Worm (Caenorhabditis elegans) whole organism, midembryonic: ENCODE data around the gene praf-3.

Experiments
- T22C8.4 ChIP-seq: fragments of 200-800 bp; sonication (Bioruptor generic); IDR thresholded peaks from 2 replicates; pipeline ENCODE4 v1.3.6; 2022; ENCODE audit warnings: missing genetic modification characterization, missing compliant biosample characterization
- cog-1 ChIP-seq: sonication (generic microtip); optimal IDR thresholded peaks from 2 replicates; lab custom pipeline; 2016; ENCODE audit warnings: missing genetic modification characterization, missing compliant biosample characterization
- flt-1 ChIP-seq: fragments of 200-800 bp; sonication (Bioruptor generic); IDR thresholded peaks from 2 replicates; pipeline ENCODE4 v1.3.6; 2022; ENCODE audit warnings: missing genetic modification characterization, missing compliant biosample characterization
- klf-2 ChIP-seq: fragments of 200-800 bp; sonication (Bioruptor generic); conservative IDR thresholded peaks from 2 replicates; pipeline ENCODE4 v1.3.6; 2022; ENCODE audit warnings: missing genetic modification reagents, missing genetic modification characterization, missing compliant biosample characterization
- med-1 ChIP-seq: sonication (generic microtip); optimal IDR thresholded peaks from 2 replicates; lab custom pipeline; 2017; ENCODE audit warnings: missing genetic modification characterization, mild to moderate bottlenecking, missing compliant biosample characterization, antibody characterized with exemption, missing genetic modification reagents; ENCODE audit not compliant: insufficient read depth
- ref-1 ChIP-seq: fragments of 200-800 bp; sonication (Bioruptor generic); conservative IDR thresholded peaks from 2 replicates; pipeline ENCODE4 v1.3.6; 2022; ENCODE audit warnings: missing genetic modification reagents, missing genetic modification characterization, missing compliant biosample characterization
- tab-1 ChIP-seq: fragments of 200-800 bp; sonication (Bioruptor generic); IDR thresholded peaks from 2 replicates; pipeline ENCODE4 v1.3.6; 2022; ENCODE audit warnings: missing genetic modification characterization, missing compliant biosample characterization
- ztf-23 ChIP-seq: fragments of 200-800 bp; sonication (Bioruptor generic); IDR thresholded peaks from 2 replicates; pipeline ENCODE4 v1.3.6; 2022; ENCODE audit warnings: missing genetic modification reagents, missing genetic modification characterization, missing compliant biosample characterization
- ztf-29 ChIP-seq: fragments of 200-800 bp; sonication (Bioruptor generic); IDR thresholded peaks from 2 replicates; pipeline ENCODE4 v1.3.6; 2022; ENCODE audit warnings: missing genetic modification reagents, missing genetic modification characterization, missing compliant biosample characterization

The praf-3 gene

DNA sequence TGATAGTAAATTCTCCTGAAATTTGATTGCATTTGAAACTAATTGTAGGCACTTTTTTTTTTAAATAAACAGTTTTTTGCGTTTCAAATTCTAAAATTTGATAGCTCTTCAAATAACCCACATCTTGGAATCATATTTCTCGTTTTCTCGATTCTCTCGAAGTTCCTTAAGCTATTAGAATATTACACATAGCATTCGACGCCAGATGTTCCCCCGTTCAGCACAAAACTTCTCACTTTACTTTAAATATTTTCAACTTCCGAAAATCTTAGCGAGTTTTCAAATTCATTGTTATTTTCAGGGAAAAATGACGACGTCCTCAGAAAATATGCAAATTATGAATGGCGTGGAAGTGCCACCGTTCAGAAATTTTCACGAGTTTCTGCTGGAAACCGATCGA lies at the start of gene praf-3:
praf-3 (plus strand) TSS at position 301 of the 400 bp plus-strand sequence.
- no peak for TF ChIP-seq tab-1 (GFP tag; lab: Robert Waterston, UW)
- no peak for TF ChIP-seq flt-1 (GFP tag; lab: Robert Waterston, UW)

DNA sequence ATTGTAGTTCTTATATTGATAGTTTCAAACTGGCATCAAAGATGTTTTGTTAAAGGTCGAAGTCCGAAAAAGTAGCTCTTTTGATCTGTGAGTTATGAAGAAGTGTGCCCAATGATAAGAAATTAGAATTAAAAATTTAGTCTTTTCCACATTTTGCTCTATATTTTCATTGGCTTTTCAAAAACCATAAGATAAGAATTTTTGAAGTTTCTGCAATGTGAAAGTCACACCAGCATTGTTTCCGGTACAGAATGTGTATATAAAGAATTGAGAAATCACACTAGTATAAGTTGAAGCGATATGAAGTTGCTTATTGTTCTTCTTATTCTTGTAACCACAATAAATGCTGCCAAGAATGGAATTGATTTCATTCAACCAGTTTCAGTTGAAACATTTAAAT lies 47.3 kb upstream of the praf-3 start, which contains the start of gene lys-10:
lys-10 (plus strand) TSS at position 301 of the 400 bp plus-strand sequence.
- no peak for TF ChIP-seq ref-1 (GFP tag; lab: Robert Waterston, UW)
- no peak for TF ChIP-seq tab-1 (GFP tag; lab: Robert Waterston, UW)
- no peak for TF ChIP-seq flt-1 (GFP tag; lab: Robert Waterston, UW)
- TF ChIP-seq T22C8.4 (GFP tag; lab: Robert Waterston, UW): no peak
- no peak for TF ChIP-seq klf-2 (GFP tag; lab: Robert Waterston, UW)
- TF ChIP-seq cog-1 (tag; lab: Kevin White, UChicago): no peak
- no peak for TF ChIP-seq med-1
- no peak for TF ChIP-seq ztf-29 (GFP tag; lab: Robert Waterston, UW)
- no peak for TF ChIP-seq ztf-23 (GFP tag; lab: Robert Waterston, UW)

DNA sequence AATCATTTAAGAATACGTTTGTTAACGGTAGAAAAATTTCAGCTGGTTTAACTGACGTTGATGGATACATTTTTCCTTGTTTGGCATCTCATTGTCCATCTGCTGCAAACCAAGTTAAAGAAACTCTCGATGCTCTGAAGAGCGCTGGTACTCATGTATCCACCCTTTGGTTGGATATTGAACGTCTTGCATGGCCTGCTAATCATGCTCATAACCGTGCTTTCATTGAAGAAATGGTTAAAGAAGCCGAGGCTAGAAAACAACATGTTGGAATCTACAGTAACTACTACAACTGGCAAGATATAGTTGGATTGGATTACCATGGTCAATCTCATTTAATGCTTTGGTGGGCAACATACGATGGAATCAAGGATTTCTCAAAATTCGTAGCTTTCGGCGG lies 46.7 kb upstream of the praf-3 start:
- TF ChIP-seq klf-2 (GFP tag; lab: Robert Waterston, UW) (no peak), tab-1 (GFP tag; lab: Robert Waterston, UW) (no peak), T22C8.4 (GFP tag; lab: Robert Waterston, UW) (no peak), cog-1 (tag; lab: Kevin White, UChicago) (no peak), med-1 (no peak), flt-1 (GFP tag; lab: Robert Waterston, UW) (no peak), ztf-29 (GFP tag; lab: Robert Waterston, UW) (no peak), ztf-23 (GFP tag; lab: Robert Waterston, UW) (no peak), ref-1 (GFP tag; lab: Robert Waterston, UW) (no peak)

- TF ChIP-seq flt-1 (GFP tag; lab: Robert Waterston, UW) (no peak), tab-1 (GFP tag; lab: Robert Waterston, UW) (no peak), T22C8.4 (GFP tag; lab: Robert Waterston, UW) (no peak), ref-1 (GFP tag; lab: Robert Waterston, UW) (no peak), med-1 (no peak)
Observed at ce11 chrIV:8333554-8333953, 46.2 kb upstream of the praf-3 start.

ce11 chrIV:8333954-8333987 lies 46.0 kb upstream of the praf-3 start, which contains the start of gene his-31:
Gene his-31, minus strand, starts transcription at chrIV:8333983.
- no peak for TF ChIP-seq cog-1 (tag; lab: Kevin White, UChicago)
- TF ChIP-seq med-1: no peak
- no peak for TF ChIP-seq tab-1 (GFP tag; lab: Robert Waterston, UW)
- no peak for TF ChIP-seq ztf-23 (GFP tag; lab: Robert Waterston, UW)
- no peak for TF ChIP-seq ref-1 (GFP tag; lab: Robert Waterston, UW)
- no peak for TF ChIP-seq klf-2 (GFP tag; lab: Robert Waterston, UW)
- TF ChIP-seq T22C8.4 (GFP tag; lab: Robert Waterston, UW): no peak
- TF ChIP-seq ztf-29 (GFP tag; lab: Robert Waterston, UW): no peak
- TF ChIP-seq flt-1 (GFP tag; lab: Robert Waterston, UW): no peak

- TF ChIP-seq ztf-29 (GFP tag; lab: Robert Waterston, UW) (peak; percentile 14; the same call in 1 of the 2 replicates), flt-1 (GFP tag; lab: Robert Waterston, UW) (peak; percentile 86), med-1 (no peak), cog-1 (tag; lab: Kevin White, UChicago) (peak; percentile 87)
Observed at ce11 chrIV:8333988-8334863, 45.6 kb upstream of the praf-3 start, which contains the start of gene his-32. Gene his-32, plus strand, starts transcription at chrIV:8334305.

DNA sequence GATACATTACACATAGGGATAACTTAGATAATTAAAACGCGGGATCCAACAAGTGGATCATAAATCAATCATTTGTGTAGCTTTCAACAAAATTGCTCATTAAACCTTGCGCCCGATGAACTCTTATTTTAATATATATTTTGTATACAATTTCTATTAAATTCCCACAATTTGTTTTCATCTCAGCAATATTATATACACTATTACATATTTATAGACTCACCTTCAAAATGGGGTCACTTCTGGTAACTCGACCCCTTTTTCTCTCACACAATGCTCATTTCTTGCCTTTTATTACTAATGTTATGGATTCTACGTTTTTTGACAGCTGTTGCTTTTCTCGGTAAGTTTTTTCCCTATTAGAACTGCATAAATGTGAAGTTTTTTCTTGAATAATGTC lies 40.1 kb upstream of the praf-3 start, which contains the start of gene lgc-6:
lgc-6 (plus strand) TSS at position 301 of the 400 bp plus-strand sequence.
- TF ChIP-seq flt-1 (GFP tag; lab: Robert Waterston, UW) (no peak), ztf-23 (GFP tag; lab: Robert Waterston, UW) (no peak), ztf-29 (GFP tag; lab: Robert Waterston, UW) (no peak), klf-2 (GFP tag; lab: Robert Waterston, UW) (no peak), T22C8.4 (GFP tag; lab: Robert Waterston, UW) (no peak), med-1 (no peak), tab-1 (GFP tag; lab: Robert Waterston, UW) (no peak), cog-1 (tag; lab: Kevin White, UChicago) (no peak)

ce11 chrIV:8342385-8342784 lies 37.4 kb upstream of the praf-3 start, which contains the start of gene lgc-5:
Gene lgc-5, plus strand, starts transcription at chrIV:8342685.
- TF ChIP-seq klf-2 (GFP tag; lab: Robert Waterston, UW) (no peak), ztf-29 (GFP tag; lab: Robert Waterston, UW) (no peak), cog-1 (tag; lab: Kevin White, UChicago) (no peak), flt-1 (GFP tag; lab: Robert Waterston, UW) (no peak), tab-1 (GFP tag; lab: Robert Waterston, UW) (no peak), ztf-23 (GFP tag; lab: Robert Waterston, UW) (no peak), ref-1 (GFP tag; lab: Robert Waterston, UW) (no peak), med-1 (no peak), T22C8.4 (GFP tag; lab: Robert Waterston, UW) (no peak)

DNA sequence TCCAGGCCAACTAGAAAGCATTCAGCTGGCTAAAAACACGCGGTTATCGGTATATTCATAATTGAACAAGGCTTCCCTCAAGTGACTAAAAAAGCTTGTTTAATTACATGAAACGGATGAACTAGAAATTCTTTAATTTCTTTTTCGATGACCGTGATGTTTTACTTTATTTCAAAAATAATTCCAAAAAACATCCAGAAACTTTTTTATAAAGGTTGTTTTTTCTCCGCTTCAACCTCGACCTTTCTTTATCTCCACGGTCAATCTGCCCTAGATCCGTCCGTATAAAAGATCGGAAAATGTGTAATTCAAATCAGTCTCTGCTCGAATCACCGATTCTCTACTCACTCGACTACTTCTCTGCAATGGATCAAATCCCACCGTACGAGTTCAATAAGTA lies 34.3 kb upstream of the praf-3 start, which contains the start of gene F17E9.5:
F17E9.5 (plus strand) TSS at position 301 of the 400 bp plus-strand sequence.
- TF ChIP-seq ztf-29 (GFP tag; lab: Robert Waterston, UW) (no peak), ref-1 (GFP tag; lab: Robert Waterston, UW) (no peak), klf-2 (GFP tag; lab: Robert Waterston, UW) (no peak), cog-1 (tag; lab: Kevin White, UChicago) (no peak), ztf-23 (GFP tag; lab: Robert Waterston, UW) (no peak), T22C8.4 (GFP tag; lab: Robert Waterston, UW) (no peak), flt-1 (GFP tag; lab: Robert Waterston, UW) (no peak), tab-1 (GFP tag; lab: Robert Waterston, UW) (no peak), med-1 (no peak)
